Worm (Caenorhabditis elegans) whole organism, L2 larva: ENCODE measurements around the gene K07D4.4.

Experiments used
- aly-2 ChIP-seq: fragments of 150-350 bp; optimal IDR thresholded peaks from 2 replicates; lab custom pipeline; 2014; ENCODE audit warnings: missing biosample characterization, missing genetic modification characterization
- ama-1 ChIP-seq: fragments of 150-350 bp; optimal IDR thresholded peaks from 2 replicates; lab custom pipeline; 2018; ENCODE audit warnings: inconsistent platforms

DNA sequence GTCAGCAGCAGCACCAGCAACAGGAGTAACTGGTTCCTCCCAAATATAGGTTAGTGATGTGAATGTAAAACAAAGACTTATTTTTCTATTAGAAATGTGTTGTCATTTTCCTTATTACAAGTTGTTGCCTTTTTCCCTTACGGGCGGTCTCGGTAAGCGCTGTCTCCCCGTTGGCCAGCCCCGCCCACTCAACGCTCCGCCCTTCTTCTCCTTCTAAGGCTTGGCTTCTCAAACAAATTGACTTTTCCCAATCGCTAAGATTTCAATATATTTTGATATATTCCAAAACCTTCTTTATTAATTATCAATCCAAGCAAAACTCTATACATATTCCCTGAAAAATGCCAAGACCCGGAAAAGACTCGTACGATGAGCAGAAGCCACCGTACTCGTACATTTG lies 49.9 kb downstream of the K07D4.4 start, which contains the start of gene lin-31:
- TF ChIP-seq ama-1 (lab: Kevin White, UChicago) (no peak), aly-2 (tag; lab: Kevin White, UChicago) (no peak)
